Fruit fly (Drosophila melanogaster) whole organism, embryonic: ENCODE measurements around the gene SpdS.

Experiments used
- Ada2b ChIP-seq: fragments of 200-800 bp; sonication (Bioruptor generic); IDR thresholded peaks from 2 replicates; pipeline ENCODE4 v1.3.6; 2022; ENCODE audit warnings: missing biosample characterization, missing genetic modification characterization
- BEAF-32 ChIP-seq: fragments of 200-800 bp; sonication (Bioruptor generic); optimal IDR thresholded peaks from 3 replicates; lab custom pipeline; 2017; ENCODE audit warnings: missing biosample characterization, missing genetic modification characterization, mild to moderate bottlenecking, moderate library complexity, missing genetic modification reagents
- Bdp1 ChIP-seq: fragments of 200-800 bp; sonication (Bioruptor generic); optimal IDR thresholded peaks from 3 replicates; lab custom pipeline; 2016; ENCODE audit warnings: missing biosample characterization, missing genetic modification characterization
- CG10267 ChIP-seq: fragments of 200-800 bp; sonication (Bioruptor generic); optimal IDR thresholded peaks from 2 replicates; lab custom pipeline; 2018; ENCODE audit warnings: missing biosample characterization, mild to moderate bottlenecking, missing genetic modification characterization, moderate library complexity
- CG11085 ChIP-seq: fragments of 200-800 bp; sonication (Bioruptor generic); IDR thresholded peaks from 2 replicates; pipeline ENCODE4 v1.3.6; 2022; ENCODE audit warnings: missing biosample characterization, missing genetic modification characterization
- CG12071 ChIP-seq: fragments of 200-800 bp; sonication (Bioruptor generic); optimal IDR thresholded peaks from 3 replicates; lab custom pipeline; 2018; ENCODE audit warnings: missing biosample characterization, mild to moderate bottlenecking, missing genetic modification characterization
- CG14965 ChIP-seq: fragments of 200-800 bp; sonication (Bioruptor generic); optimal IDR thresholded peaks from 2 replicates; lab custom pipeline; 2016; ENCODE audit warnings: missing biosample characterization, missing genetic modification characterization, borderline replicate concordance
- CG15601 ChIP-seq: fragments of 200-800 bp; sonication (Bioruptor generic); optimal IDR thresholded peaks from 3 replicates; lab custom pipeline; 2019; ENCODE audit warnings: missing biosample characterization, mild to moderate bottlenecking, missing genetic modification characterization, moderate library complexity
- CG17385 ChIP-seq: fragments of 200-800 bp; sonication (Bioruptor generic); optimal IDR thresholded peaks from 3 replicates; lab custom pipeline; 2018; ENCODE audit warnings: missing biosample characterization, mild to moderate bottlenecking, missing genetic modification characterization
- CG2120 ChIP-seq: fragments of 200-800 bp; sonication (Bioruptor generic); optimal IDR thresholded peaks from 3 replicates; lab custom pipeline; 2016; ENCODE audit warnings: missing biosample characterization, missing genetic modification characterization
- CG32767 ChIP-seq: fragments of 200-800 bp; sonication (Bioruptor generic); IDR thresholded peaks from 2 replicates; pipeline ENCODE4 v1.3.6; 2022; ENCODE audit warnings: missing biosample characterization, missing genetic modification characterization
- CG3281 ChIP-seq: fragments of 200-800 bp; sonication (Bioruptor generic); optimal IDR thresholded peaks from 3 replicates; lab custom pipeline; 2017; ENCODE audit warnings: missing biosample characterization, mild to moderate bottlenecking, missing genetic modification characterization
- CG3847 ChIP-seq: fragments of 200-800 bp; sonication (Bioruptor generic); IDR thresholded peaks from 2 replicates; pipeline ENCODE4 v1.3.6; 2022; ENCODE audit warnings: missing biosample characterization, missing genetic modification characterization
- CG4360 ChIP-seq: fragments of 200-800 bp; sonication (Bioruptor generic); IDR thresholded peaks from 2 replicates; pipeline ENCODE4 v1.3.6; 2022; ENCODE audit warnings: missing biosample characterization, missing genetic modification characterization
- CG6175 ChIP-seq: fragments of 200-800 bp; sonication (Bioruptor generic); IDR thresholded peaks from 3 replicates; pipeline ENCODE4 v1.3.6; 2022; ENCODE audit warnings: missing biosample characterization, missing genetic modification characterization
- CG6683 ChIP-seq: fragments of 200-800 bp; sonication (Bioruptor generic); optimal IDR thresholded peaks from 2 replicates; lab custom pipeline; 2017; ENCODE audit warnings: missing biosample characterization, mild to moderate bottlenecking, missing genetic modification characterization, missing genetic modification reagents
- CG6854 ChIP-seq: fragments of 200-800 bp; sonication (Bioruptor generic); optimal IDR thresholded peaks from 3 replicates; lab custom pipeline; 2017; ENCODE audit warnings: missing biosample characterization, mild to moderate bottlenecking, missing genetic modification characterization
- CG7928 ChIP-seq: fragments of 200-800 bp; sonication (Bioruptor generic); optimal IDR thresholded peaks from 2 replicates; lab custom pipeline; 2017; ENCODE audit warnings: missing biosample characterization, mild to moderate bottlenecking, missing genetic modification characterization
- CG8359 ChIP-seq: fragments of 200-800 bp; sonication (Bioruptor generic); optimal IDR thresholded peaks from 2 replicates; lab custom pipeline; 2017; ENCODE audit warnings: missing biosample characterization, mild to moderate bottlenecking, missing genetic modification characterization, borderline replicate concordance
- Chrac-16 ChIP-seq: fragments of 200-800 bp; sonication (Bioruptor generic); optimal IDR thresholded peaks from 3 replicates; lab custom pipeline; 2016; ENCODE audit warnings: missing biosample characterization, missing genetic modification characterization
- CoRest ChIP-seq: fragments of 200-800 bp; sonication (Bioruptor generic); optimal IDR thresholded peaks from 3 replicates; lab custom pipeline; 2018; ENCODE audit warnings: missing biosample characterization, mild to moderate bottlenecking, missing genetic modification characterization, moderate library complexity
- HLH3B ChIP-seq: fragments of 200-800 bp; sonication (Bioruptor generic); IDR thresholded peaks from 2 replicates; pipeline ENCODE4 v1.3.6; 2022; ENCODE audit warnings: missing biosample characterization, missing genetic modification characterization
- Hsf ChIP-seq: fragments of 200-800 bp; sonication (Bioruptor generic); optimal IDR thresholded peaks from 3 replicates; lab custom pipeline; 2016; ENCODE audit warnings: missing biosample characterization, missing genetic modification characterization
- MTF-1 ChIP-seq: fragments of 200-800 bp; sonication (Bioruptor generic); optimal IDR thresholded peaks from 2 replicates; lab custom pipeline; 2018; ENCODE audit warnings: missing biosample characterization, mild to moderate bottlenecking, missing genetic modification characterization, borderline replicate concordance
- Myb ChIP-seq: fragments of 200-800 bp; sonication (Bioruptor generic); optimal IDR thresholded peaks from 2 replicates; lab custom pipeline; 2016; ENCODE audit warnings: missing biosample characterization, missing genetic modification characterization
- Neu2 ChIP-seq: fragments of 200-800 bp; sonication (Bioruptor generic); optimal IDR thresholded peaks from 3 replicates; lab custom pipeline; 2016; ENCODE audit warnings: missing biosample characterization, missing genetic modification characterization, borderline replicate concordance
- Pdp1 ChIP-seq, 2 experiments: fragments of 200-800 bp; sonication (Bioruptor generic); optimal IDR thresholded peaks; 3 replicates each; lab custom pipeline; 2016; ENCODE audit warnings: missing biosample characterization in 2 of 2, missing genetic modification characterization in 2 of 2, mild to moderate bottlenecking in 1 of 2, moderate library complexity in 1 of 2
- Rx ChIP-seq: fragments of 200-800 bp; sonication (Bioruptor generic); IDR thresholded peaks from 2 replicates; pipeline ENCODE4 v1.3.6; 2022; ENCODE audit warnings: missing biosample characterization, missing genetic modification characterization
- Tbp ChIP-seq: fragments of >200 bp; optimal IDR thresholded peaks from 2 replicates; lab custom pipeline; 2018; ENCODE audit warnings: missing biosample characterization, missing genetic modification characterization
- ato ChIP-seq: fragments of 200-800 bp; sonication (Bioruptor generic); IDR thresholded peaks from 2 replicates; pipeline ENCODE4 v1.3.6; 2022; ENCODE audit warnings: missing biosample characterization, missing genetic modification characterization; ENCODE audit not compliant: partially characterized antibody
- cas ChIP-seq: fragments of 200-800 bp; sonication (Bioruptor generic); IDR thresholded peaks from 2 replicates; pipeline ENCODE4 v1.3.6; 2022; ENCODE audit warnings: missing biosample characterization, missing genetic modification characterization
- corto ChIP-seq: fragments of 200-800 bp; sonication (Bioruptor generic); optimal IDR thresholded peaks from 2 replicates; lab custom pipeline; 2016; ENCODE audit warnings: missing biosample characterization, mild to moderate bottlenecking, missing genetic modification characterization, moderate library complexity
- cwo ChIP-seq: fragments of 200-800 bp; sonication (Bioruptor generic); optimal IDR thresholded peaks from 3 replicates; lab custom pipeline; 2017; ENCODE audit warnings: missing biosample characterization, missing genetic modification characterization, mild to moderate bottlenecking, moderate library complexity, missing genetic modification reagents
- danr ChIP-seq: fragments of 200-800 bp; sonication (Bioruptor generic); IDR thresholded peaks from 2 replicates; pipeline ENCODE4 v1.3.6; 2022; ENCODE audit warnings: missing biosample characterization, missing genetic modification characterization
- en ChIP-seq: fragments of 200-800 bp; sonication (Bioruptor generic); optimal IDR thresholded peaks from 2 replicates; lab custom pipeline; 2016; ENCODE audit warnings: missing biosample characterization, missing genetic modification characterization
- fd102C ChIP-seq: fragments of 200-800 bp; sonication (Bioruptor generic); optimal IDR thresholded peaks from 2 replicates; lab custom pipeline; 2018; ENCODE audit warnings: missing biosample characterization, mild to moderate bottlenecking, missing genetic modification characterization, moderate library complexity
- hbn ChIP-seq: fragments of 200-800 bp; sonication (Bioruptor generic); IDR thresholded peaks from 2 replicates; pipeline ENCODE4 v1.3.6; 2022; ENCODE audit warnings: missing biosample characterization, missing genetic modification characterization; ENCODE audit not compliant: partially characterized antibody
- her ChIP-seq: fragments of 200-800 bp; sonication (Bioruptor generic); optimal IDR thresholded peaks from 2 replicates; lab custom pipeline; 2016; ENCODE audit warnings: missing biosample characterization, missing genetic modification characterization
- ind ChIP-seq: fragments of 200-800 bp; sonication (Bioruptor generic); optimal IDR thresholded peaks from 3 replicates; lab custom pipeline; 2016; ENCODE audit warnings: missing biosample characterization, missing genetic modification characterization
- kay ChIP-seq: fragments of 200-800 bp; sonication (Bioruptor generic); optimal IDR thresholded peaks from 2 replicates; lab custom pipeline; 2016; ENCODE audit warnings: missing biosample characterization, missing genetic modification characterization
- lbe ChIP-seq: fragments of 200-800 bp; sonication (Bioruptor generic); optimal IDR thresholded peaks from 2 replicates; lab custom pipeline; 2016; ENCODE audit warnings: missing biosample characterization, mild to moderate bottlenecking, missing genetic modification characterization
- lilli ChIP-seq: fragments of 200-800 bp; sonication (Bioruptor generic); optimal IDR thresholded peaks from 3 replicates; lab custom pipeline; 2016; ENCODE audit warnings: missing biosample characterization, missing genetic modification characterization
- mirr ChIP-seq: fragments of 200-800 bp; sonication (Bioruptor generic); optimal IDR thresholded peaks from 3 replicates; lab custom pipeline; 2018; ENCODE audit warnings: missing biosample characterization, mild to moderate bottlenecking, missing genetic modification characterization
- org-1 ChIP-seq: fragments of 200-800 bp; sonication (Bioruptor generic); optimal IDR thresholded peaks from 2 replicates; lab custom pipeline; 2017; ENCODE audit warnings: missing biosample characterization, missing genetic modification characterization
- otp ChIP-seq: fragments of 200-800 bp; sonication (Bioruptor generic); IDR thresholded peaks from 3 replicates; pipeline ENCODE4, ENCODE4 v1.3.6; 2022; ENCODE audit warnings: missing biosample characterization, missing genetic modification characterization
- pho ChIP-seq: fragments of 200-800 bp; sonication (Bioruptor generic); optimal IDR thresholded peaks from 2 replicates; lab custom pipeline; 2016; ENCODE audit warnings: missing biosample characterization, missing genetic modification characterization
- pnt ChIP-seq: fragments of 200-800 bp; sonication (Bioruptor generic); optimal IDR thresholded peaks from 3 replicates; lab custom pipeline; 2016; ENCODE audit warnings: missing biosample characterization, missing genetic modification characterization
- pros ChIP-seq: fragments of 200-800 bp; sonication (Bioruptor generic); optimal IDR thresholded peaks from 3 replicates; lab custom pipeline; 2019; ENCODE audit warnings: missing biosample characterization, mild to moderate bottlenecking, missing genetic modification characterization, moderate library complexity
- pum ChIP-seq: fragments of 200-800 bp; sonication (Bioruptor generic); optimal IDR thresholded peaks from 2 replicates; lab custom pipeline; 2016; ENCODE audit warnings: missing biosample characterization, missing genetic modification characterization
- row ChIP-seq: fragments of 200-800 bp; sonication (Bioruptor generic); IDR thresholded peaks from 3 replicates; pipeline ENCODE4 v1.3.6; 2022; ENCODE audit warnings: missing biosample characterization, missing genetic modification characterization
- usp ChIP-seq: fragments of >200 bp; optimal IDR thresholded peaks from 2 replicates; lab custom pipeline; 2017; ENCODE audit warnings: missing biosample characterization, missing genetic modification characterization

The SpdS gene

dm6 chr3R:9618331-9618730 lies 13.1 kb upstream of the SpdS start (continued):
- TF ChIP-seq pros (no peak), CG3281 (GFP tag; lab: Kevin White, UChicago) (peak; percentile 57), ato (GFP tag; lab: Robert Waterston, UW) (no peak), otp (peak; percentile 74), cwo (GFP tag; lab: Kevin White, UChicago) (peak; percentile 34), CG7928 (GFP tag; lab: Kevin White, UChicago) (no peak), usp (GFP tag; lab: Kevin White, UChicago) (no peak), row (GFP tag; lab: Robert Waterston, UW) (peak; percentile 82), CG4360 (GFP tag; lab: Robert Waterston, UW) (peak; percentile 56; the same call in 1 of the 2 replicates), CG6854 (no peak), pnt (GFP tag; lab: Kevin White, UChicago) (peak; percentile 74), mirr (GFP tag; lab: Kevin White, UChicago) (no peak), CG3847 (GFP tag; lab: Robert Waterston, UW) (peak; percentile 55), her (GFP tag; lab: Kevin White, UChicago) (peak; percentile 63), CG10267 (tag; lab: Kevin White, UChicago) (peak; percentile 45), cas (GFP tag; lab: Robert Waterston, UW) (0 out of 2 replicates have a peak, but pooled peaks have one; percentile 24), Pdp1 (GFP tag; optimal IDR thresholded peaks at IDR 0.05; lab: Kevin White, UChicago) (peak; percentile 68 to 75), Ada2b (GFP tag; lab: Robert Waterston, UW) (peak; percentile 77), Neu2 (GFP tag; lab: Kevin White, UChicago) (peak; percentile 24), CG2120 (peak; percentile 44), CG6175 (GFP tag; lab: Robert Waterston, UW) (0 out of 3 replicates have a peak, but pooled peaks have one; percentile 61), Myb (GFP tag; lab: Kevin White, UChicago) (peak; percentile 31), CG17385 (GFP tag; lab: Kevin White, UChicago) (peak; percentile 70), CG32767 (GFP tag; lab: Robert Waterston, UW) (peak; percentile 76), Tbp (GFP tag; lab: Kevin White, UChicago) (no peak), MTF-1 (peak; percentile 26), Chrac-16 (GFP tag; lab: Kevin White, UChicago) (peak; percentile 69), CG15601 (peak; percentile 62), kay (GFP tag; lab: Kevin White, UChicago) (no peak), HLH3B (GFP tag; lab: Robert Waterston, UW) (peak; percentile 86), Bdp1 (GFP tag; lab: Kevin White, UChicago) (peak; percentile 34), CG6683 (GFP tag; lab: Kevin White, UChicago) (peak; percentile 2), CG12071 (GFP tag; lab: Kevin White, UChicago) (peak; percentile 60), CG8359 (GFP tag; lab: Kevin White, UChicago) (peak; percentile 50), CoRest (peak; percentile 66), fd102C (no peak), CG14965 (GFP tag; lab: Kevin White, UChicago) (no peak), Hsf (GFP tag; lab: Kevin White, UChicago) (peak; percentile 72), lbe (GFP tag; lab: Kevin White, UChicago) (no peak), lilli (GFP tag; lab: Kevin White, UChicago) (peak; percentile 73), en (GFP tag; lab: Kevin White, UChicago) (peak; percentile 61), org-1 (peak; percentile 72), BEAF-32 (GFP tag; lab: Kevin White, UChicago) (no peak), CG11085 (GFP tag; lab: Robert Waterston, UW) (peak; percentile 54), hbn (GFP tag; lab: Robert Waterston, UW) (no peak), ind (GFP tag; lab: Kevin White, UChicago) (peak; percentile 81), corto (GFP tag; lab: Kevin White, UChicago) (no peak), pum (GFP tag; lab: Kevin White, UChicago) (peak; percentile 65), danr (GFP tag; lab: Robert Waterston, UW) (peak; percentile 67), pho (GFP tag; lab: Kevin White, UChicago) (peak; percentile 35), Rx (GFP tag; lab: Robert Waterston, UW) (peak; percentile 69; the same call in 1 of the 2 replicates)
